Fruit fly (Drosophila melanogaster) whole organism, adult: ENCODE results near the gene Slu7.

Source experiments
- CG11617 ChIP-seq: fragments of 200-800 bp; sonication (Bioruptor generic); optimal IDR thresholded peaks from 2 replicates; lab custom pipeline; 2017; ENCODE audit warnings: mild to moderate bottlenecking, missing biosample characterization, missing genetic modification reagents, missing genetic modification characterization
- CG12768 ChIP-seq: fragments of 200-800 bp; sonication (Bioruptor generic); optimal IDR thresholded peaks from 2 replicates; lab custom pipeline; 2017; ENCODE audit warnings: missing biosample characterization, missing genetic modification characterization, mild to moderate bottlenecking, moderate library complexity, missing genetic modification reagents
- CG14711 ChIP-seq: fragments of 200-800 bp; sonication (Bioruptor generic); optimal IDR thresholded peaks from 2 replicates; lab custom pipeline; 2018; ENCODE audit warnings: missing biosample characterization, mild to moderate bottlenecking, missing genetic modification characterization, moderate library complexity
- CG1620 ChIP-seq: fragments of 200-800 bp; sonication (Bioruptor generic); optimal IDR thresholded peaks from 2 replicates; lab custom pipeline; 2016; ENCODE audit warnings: missing biosample characterization, missing genetic modification characterization
- CG33017 ChIP-seq: fragments of 200-800 bp; sonication (Bioruptor generic); optimal IDR thresholded peaks from 2 replicates; lab custom pipeline; 2018; ENCODE audit warnings: missing biosample characterization, mild to moderate bottlenecking, missing genetic modification characterization, moderate library complexity
- CG5204 ChIP-seq: fragments of 200-800 bp; sonication (Bioruptor generic); optimal IDR thresholded peaks from 2 replicates; lab custom pipeline; 2016; ENCODE audit warnings: missing biosample characterization, missing genetic modification characterization
- CG7045 ChIP-seq: fragments of 200-800 bp; sonication (Bioruptor generic); optimal IDR thresholded peaks from 2 replicates; lab custom pipeline; 2017; ENCODE audit warnings: missing biosample characterization, mild to moderate bottlenecking, missing genetic modification characterization
- CG7101 ChIP-seq: fragments of 200-800 bp; sonication (Bioruptor generic); optimal IDR thresholded peaks from 2 replicates; lab custom pipeline; 2018; ENCODE audit warnings: missing biosample characterization, mild to moderate bottlenecking, missing genetic modification characterization, moderate library complexity
- Clk ChIP-seq: fragments of 200-800 bp; sonication (Bioruptor generic); optimal IDR thresholded peaks from 2 replicates; lab custom pipeline; 2017; ENCODE audit warnings: missing biosample characterization, missing genetic modification characterization
- Crg-1 ChIP-seq: fragments of 200-800 bp; sonication (Bioruptor generic); optimal IDR thresholded peaks from 2 replicates; lab custom pipeline; 2016; ENCODE audit warnings: missing biosample characterization, missing genetic modification characterization
- Hr96 ChIP-seq: fragments of 200-800 bp; sonication (Bioruptor generic); optimal IDR thresholded peaks from 2 replicates; lab custom pipeline; 2016; ENCODE audit warnings: missing biosample characterization, missing genetic modification characterization
- Mnt ChIP-seq: fragments of 200-800 bp; sonication (Bioruptor generic); optimal IDR thresholded peaks from 2 replicates; lab custom pipeline; 2016; ENCODE audit warnings: missing biosample characterization, mild to moderate bottlenecking, missing genetic modification characterization
- bab1 ChIP-seq: fragments of 200-800 bp; sonication (Bioruptor generic); optimal IDR thresholded peaks from 3 replicates; lab custom pipeline; 2019; ENCODE audit warnings: missing biosample characterization, mild to moderate bottlenecking, missing genetic modification characterization, moderate library complexity
- cic ChIP-seq: fragments of 200-800 bp; sonication (Bioruptor generic); optimal IDR thresholded peaks from 2 replicates; lab custom pipeline; 2017; ENCODE audit warnings: missing biosample characterization, mild to moderate bottlenecking, missing genetic modification characterization, moderate library complexity
- cnc ChIP-seq, 2 experiments: fragments of >200 bp; optimal IDR thresholded peaks; 2 replicates each; lab custom pipeline; 2017
- kay ChIP-seq: fragments of 200-800 bp; sonication (Bioruptor generic); peaks from one replicate; lab custom pipeline; 2016; ENCODE audit warnings: missing biosample characterization, missing genetic modification characterization, borderline replicate concordance
- ovo ChIP-seq: fragments of 200-800 bp; sonication (Bioruptor generic); optimal IDR thresholded peaks from 2 replicates; lab custom pipeline; 2016; ENCODE audit warnings: missing biosample characterization, missing genetic modification characterization
- pad ChIP-seq: fragments of 200-800 bp; sonication (Bioruptor generic); optimal IDR thresholded peaks from 3 replicates; lab custom pipeline; 2017; ENCODE audit warnings: missing biosample characterization, missing genetic modification characterization, mild to moderate bottlenecking, moderate library complexity, missing genetic modification reagents
- tj ChIP-seq: fragments of 200-800 bp; sonication (Bioruptor generic); optimal IDR thresholded peaks from 3 replicates; lab custom pipeline; 2017; ENCODE audit warnings: missing biosample characterization, mild to moderate bottlenecking, missing genetic modification characterization, moderate library complexity
- toe ChIP-seq: fragments of 200-800 bp; sonication (Bioruptor generic); optimal IDR thresholded peaks from 2 replicates; lab custom pipeline; 2016; ENCODE audit warnings: missing biosample characterization, missing genetic modification characterization

Slu7 gene

dm6 chr3R:29083459-29084457 lies 44.9 kb upstream of the Slu7 start:
- no peak for TF ChIP-seq Mnt (GFP tag; lab: Kevin White, UChicago)
- TF ChIP-seq kay (GFP tag; lab: Kevin White, UChicago), result peak; percentile 66
- peak; percentile 2 for TF ChIP-seq CG7045 (GFP tag; lab: Kevin White, UChicago)
- peak; percentile 51 for TF ChIP-seq CG12768 (GFP tag; lab: Kevin White, UChicago)
- peak; percentile 5 for TF ChIP-seq cic

DNA sequence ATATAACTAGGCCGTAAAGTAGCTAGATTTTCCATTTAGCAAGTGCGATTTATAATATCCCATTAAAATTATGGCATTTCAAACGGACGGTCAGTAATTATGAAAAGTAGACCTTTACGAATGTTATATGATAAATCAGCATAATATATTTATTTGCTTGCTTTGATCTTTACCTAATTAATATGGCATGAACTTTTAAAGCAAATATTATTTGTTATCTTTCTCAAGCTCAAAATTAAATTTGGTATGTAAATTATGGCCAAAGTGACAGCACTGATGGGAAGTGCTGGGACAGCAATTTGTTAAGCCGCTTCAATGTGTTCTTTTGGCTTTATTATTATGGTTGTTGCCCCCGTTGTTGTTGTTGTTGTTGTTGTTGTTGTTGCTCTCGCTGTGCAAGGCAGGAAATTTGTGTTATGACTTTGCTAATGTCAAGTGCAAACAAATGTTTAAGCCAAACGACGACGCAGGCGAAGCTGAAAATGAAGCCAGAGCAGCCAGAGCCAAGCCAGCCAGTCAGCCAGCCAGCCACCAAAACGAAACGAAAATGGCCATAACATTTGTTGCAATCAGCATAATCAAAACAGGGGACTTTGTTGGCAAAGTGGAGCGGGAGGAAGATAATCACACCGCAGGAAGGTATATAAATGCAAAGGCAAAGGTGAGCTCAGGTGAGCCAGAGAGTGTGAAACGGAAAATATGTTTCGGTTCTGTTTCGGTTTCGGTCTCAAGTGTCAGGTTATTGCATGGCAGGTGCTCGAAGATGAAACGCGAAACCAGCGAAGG lies 43.8 kb upstream of the Slu7 start:
- TF ChIP-seq tj (GFP tag; lab: Kevin White, UChicago), result peak; percentile 96
- no peak for TF ChIP-seq ovo (GFP tag; lab: Kevin White, UChicago)
- TF ChIP-seq toe, result no peak
- TF ChIP-seq Hr96 (GFP tag; lab: Kevin White, UChicago), result no peak
- TF ChIP-seq cic, result no peak

dm6 chr3R:29082034-29082433 lies 43.2 kb upstream of the Slu7 start:
- TF ChIP-seq pad (no peak), Hr96 (GFP tag; lab: Kevin White, UChicago) (no peak), CG33017 (tag; lab: Kevin White, UChicago) (no peak), CG7045 (GFP tag; lab: Kevin White, UChicago) (no peak), kay (GFP tag; lab: Kevin White, UChicago) (no peak), tj (GFP tag; lab: Kevin White, UChicago) (no peak), CG12768 (GFP tag; lab: Kevin White, UChicago) (no peak), CG1620 (GFP tag; lab: Kevin White, UChicago) (no peak), toe (no peak), bab1 (GFP tag; lab: Kevin White, UChicago) (no peak), ovo (GFP tag; lab: Kevin White, UChicago) (no peak), cnc (optimal IDR thresholded peaks at IDR 0.05; lab: Kevin White, UChicago) (no peak), Crg-1 (GFP tag; lab: Kevin White, UChicago) (no peak), CG14711 (no peak), CG11617 (GFP tag; lab: Kevin White, UChicago) (no peak), CG7101 (tag; lab: Kevin White, UChicago) (no peak), Clk (GFP tag; lab: Kevin White, UChicago) (no peak), cic (no peak), CG5204 (GFP tag; lab: Kevin White, UChicago) (no peak)

dm6 chr3R:29077572-29077971 lies 38.7 kb upstream of the Slu7 start:
- TF ChIP-seq tj (GFP tag; lab: Kevin White, UChicago) (peak; percentile 70), cnc (optimal IDR thresholded peaks at IDR 0.05; lab: Kevin White, UChicago) (no peak), kay (GFP tag; lab: Kevin White, UChicago) (peak; percentile 41)

DNA sequence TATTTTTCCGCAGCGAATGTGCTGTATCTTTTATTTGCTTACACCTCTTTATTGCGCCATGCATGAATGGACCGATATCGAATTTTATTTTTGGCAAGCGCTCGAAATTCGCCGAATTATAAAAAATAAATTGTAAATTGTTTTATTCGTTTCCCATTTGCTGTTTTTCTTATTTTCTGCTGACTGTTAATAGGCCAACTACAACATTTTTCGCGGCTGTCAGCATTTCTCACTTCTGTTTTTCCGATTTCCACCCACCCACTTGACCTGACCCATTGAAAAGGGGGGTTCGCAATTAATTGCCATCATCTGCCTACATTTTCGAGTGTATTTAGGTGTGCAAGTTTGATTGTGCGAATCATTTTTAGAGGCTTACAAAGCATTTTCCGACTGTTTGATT lies 37.7 kb upstream of the Slu7 start:
- TF ChIP-seq tj (GFP tag; lab: Kevin White, UChicago) (peak; percentile 92), Crg-1 (GFP tag; lab: Kevin White, UChicago) (no peak)

DNA sequence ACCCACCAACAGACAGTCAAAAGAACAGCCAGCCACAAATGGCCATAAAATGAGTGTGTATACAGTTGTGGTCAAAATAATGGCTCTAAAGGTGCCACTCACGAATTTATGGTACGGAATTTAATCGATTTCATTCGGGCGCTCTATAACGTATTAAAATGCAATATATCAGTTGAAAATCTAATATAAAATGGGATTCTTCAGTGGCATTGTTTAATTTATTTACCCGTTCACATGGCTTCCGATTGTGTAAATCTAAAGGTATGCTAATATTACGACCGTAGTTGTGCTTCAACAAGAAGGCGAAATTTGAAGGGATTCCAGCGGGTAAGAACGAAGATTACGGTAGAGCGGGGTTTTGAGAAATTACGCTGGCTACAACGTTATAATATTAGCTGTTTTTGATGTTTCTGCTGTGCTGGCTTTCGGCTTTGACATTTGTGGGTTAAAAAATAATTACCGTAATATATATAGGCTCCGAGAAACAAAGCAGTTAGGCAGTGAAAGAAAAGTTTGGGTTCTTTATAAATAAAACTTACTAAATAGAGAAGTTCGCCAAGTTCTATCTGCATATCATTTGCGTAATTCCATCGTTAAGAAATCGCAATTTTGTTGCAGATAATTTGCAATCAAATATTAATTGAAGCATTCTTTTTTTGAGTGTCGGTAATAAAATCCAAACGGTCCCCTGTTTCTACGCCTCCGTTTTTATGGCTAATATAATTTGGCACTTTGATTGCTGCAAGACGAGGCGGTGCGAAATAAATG lies 36.9 kb upstream of the Slu7 start:
- no peak for TF ChIP-seq CG12768 (GFP tag; lab: Kevin White, UChicago)
